Fruit fly (Drosophila melanogaster): Measurements from ENCODE around the gene CG31373.

Gene CG31373

dm6 chr3R:10675101-10675500 is 34.1 kb downstream of the CG31373 start (continued):
- TF ChIP-seq Side (GFP tag; optimal IDR thresholded peaks at IDR 0.05) = peak; percentile 50
- TF ChIP-seq phol (tag; optimal IDR thresholded peaks at IDR 0.05) = peak; percentile 58
- TF ChIP-seq CG11456 (GFP tag; IDR thresholded peaks at IDR 0.05) = no peak
- peak in 1 of 2 experiments; percentile 40 for TF ChIP-seq Hr51 (GFP tag; optimal IDR thresholded peaks at IDR 0.05)
- TF ChIP-seq E2f2 (GFP tag; IDR thresholded peaks at IDR 0.05) = peak; percentile 80
- TF ChIP-seq sr (GFP tag; IDR thresholded peaks at IDR 0.05) = no peak
- no peak for TF ChIP-seq D19A (tag; optimal IDR thresholded peaks at IDR 0.05)
- TF ChIP-seq unpg (GFP tag; optimal IDR thresholded peaks at IDR 0.05) = no peak
- TF ChIP-seq tna (GFP tag; IDR thresholded peaks at IDR 0.05; ENCODE audit: partially characterized antibody) = no peak
- peak; percentile 15 for TF ChIP-seq CG12155 (GFP tag; optimal IDR thresholded peaks at IDR 0.05)
- no peak for TF ChIP-seq Chrac-16 (GFP tag; optimal IDR thresholded peaks at IDR 0.05)
- no peak for TF ChIP-seq CG6272 (GFP tag; IDR thresholded peaks at IDR 0.05)
- no peak for TF ChIP-seq Drgx (GFP tag; IDR thresholded peaks at IDR 0.05)
- no peak for TF ChIP-seq CG4404 (GFP tag; IDR thresholded peaks at IDR 0.05)
- no peak for TF ChIP-seq Doc2 (GFP tag; IDR thresholded peaks at IDR 0.05)
- TF ChIP-seq odd (GFP tag; optimal IDR thresholded peaks at IDR 0.05) = no peak
- no peak for TF ChIP-seq tap (tag; optimal IDR thresholded peaks at IDR 0.05)
- no peak for TF ChIP-seq ken (GFP tag; IDR thresholded peaks at IDR 0.05)
- peak; percentile 41; the same call in 1 of the 3 replicates for TF ChIP-seq CG17361 (GFP tag; IDR thresholded peaks at IDR 0.05)
- TF ChIP-seq Meics (GFP tag; optimal IDR thresholded peaks at IDR 0.05) = peak; percentile 52
- peak in 1 of 3 experiments; percentile 41 for TF ChIP-seq Stat92E (GFP tag; optimal IDR thresholded peaks at IDR 0.05)
- TF ChIP-seq B-H1 (GFP tag; IDR thresholded peaks at IDR 0.05) = no peak
- peak; percentile 41; the same call in 1 of the 3 replicates for TF ChIP-seq CG7963 (GFP tag; IDR thresholded peaks at IDR 0.05; ENCODE audit: partially characterized antibody)
- peak; percentile 55 for TF ChIP-seq Ets97D (GFP tag; optimal IDR thresholded peaks at IDR 0.05)
- TF ChIP-seq Nf-YA (GFP tag; IDR thresholded peaks at IDR 0.05) = no peak
- TF ChIP-seq CG4617 (GFP tag; optimal IDR thresholded peaks at IDR 0.05; ENCODE audit: borderline replicate concordance) = peak; percentile 1
- peak; percentile 93 for TF ChIP-seq amos (GFP tag; IDR thresholded peaks at IDR 0.05; ENCODE audit: partially characterized antibody)
- TF ChIP-seq zfh1 (GFP tag; IDR thresholded peaks at IDR 0.05) = no peak
- TF ChIP-seq disco-r (GFP tag; optimal IDR thresholded peaks at IDR 0.05) = peak; percentile 25
- TF ChIP-seq CG7928 (GFP tag; optimal IDR thresholded peaks at IDR 0.05) = peak; percentile 13
- no peak for TF ChIP-seq stc (GFP tag; IDR thresholded peaks at IDR 0.05)
- no peak for TF ChIP-seq NC2α (GFP tag; optimal IDR thresholded peaks at IDR 0.05)
- no peak for TF ChIP-seq ac (GFP tag; optimal IDR thresholded peaks at IDR 0.05)
- TF ChIP-seq Dad (GFP tag; optimal IDR thresholded peaks at IDR 0.05) = peak; percentile 20
- TF ChIP-seq sna (GFP tag; IDR thresholded peaks at IDR 0.05; ENCODE audit: partially characterized antibody) = peak; percentile 73; the same call in 1 of the 2 replicates
- peak; percentile 65 for TF ChIP-seq lab (GFP tag; optimal IDR thresholded peaks at IDR 0.05)
- peak; percentile 75 for TF ChIP-seq sens (GFP tag)
- TF ChIP-seq CG12391 (tag; optimal IDR thresholded peaks at IDR 0.05) = peak; percentile 30
- no peak for TF ChIP-seq tgo (GFP tag; IDR thresholded peaks at IDR 0.05)
- no peak for TF ChIP-seq bab2 (GFP tag; optimal IDR thresholded peaks at IDR 0.05)
- TF ChIP-seq Elba2 (GFP tag; optimal IDR thresholded peaks at IDR 0.05) = no peak
- TF ChIP-seq gem (tag; optimal IDR thresholded peaks at IDR 0.05) = peak; percentile 28
- TF ChIP-seq ato (GFP tag; IDR thresholded peaks at IDR 0.05; ENCODE audit: partially characterized antibody) = no peak
- TF ChIP-seq maf-S (GFP tag; optimal IDR thresholded peaks at IDR 0.05) = peak; percentile 48
- TF ChIP-seq pros (GFP tag; optimal IDR thresholded peaks at IDR 0.05) = no peak
- TF ChIP-seq CG31365 (tag; optimal IDR thresholded peaks at IDR 0.05) = peak; percentile 92
- no peak for TF ChIP-seq CG8388 (GFP tag; optimal IDR thresholded peaks at IDR 0.05)
- peak; percentile 50 for TF ChIP-seq grn (GFP tag; optimal IDR thresholded peaks at IDR 0.05)
- peak; percentile 95 for TF ChIP-seq Myb (GFP tag; optimal IDR thresholded peaks at IDR 0.05)
- peak; percentile 59; the same call in 2 of the 3 replicates for TF ChIP-seq Doc3 (GFP tag; IDR thresholded peaks at IDR 0.05; ENCODE audit: partially characterized antibody)

Measured in whole organism, embryonic.